Worm (Caenorhabditis elegans) whole organism, late embryonic: Measurements from ENCODE around the gene zig-2.
A peak's percentile ranks its signal among the peaks of the same experiment; 100 is the strongest.

Source experiments
- ama-1 ChIP-seq: fragments of 150-350 bp; optimal IDR thresholded peaks from 2 replicates; lab custom pipeline; 2014
- ceh-14 ChIP-seq: sonication (generic microtip); optimal IDR thresholded peaks from 2 replicates; lab custom pipeline; 2016; ENCODE audit warnings: missing genotype, missing genetic modification characterization, missing compliant biosample characterization
- ceh-31 ChIP-seq: sonication (generic microtip); optimal IDR thresholded peaks from 2 replicates; lab custom pipeline; 2016; ENCODE audit warnings: missing genetic modification characterization, missing compliant biosample characterization
- dmd-4 ChIP-seq: sonication (generic microtip); optimal IDR thresholded peaks from 2 replicates; lab custom pipeline; 2016; ENCODE audit warnings: borderline replicate concordance, missing genetic modification characterization, missing compliant biosample characterization
- elt-2 ChIP-seq: sonication (generic microtip); optimal IDR thresholded peaks from 2 replicates; lab custom pipeline; 2016; ENCODE audit warnings: missing genetic modification reagents, missing genetic modification characterization, missing compliant biosample characterization
- hlh-6 ChIP-seq: sonication (generic microtip); optimal IDR thresholded peaks from 2 replicates; lab custom pipeline; 2016; ENCODE audit warnings: missing genotype, missing genetic modification characterization, missing compliant biosample characterization
- madf-2 ChIP-seq: sonication (generic microtip); optimal IDR thresholded peaks from 2 replicates; lab custom pipeline; 2017; ENCODE audit warnings: missing genetic modification characterization, missing compliant biosample characterization
- nfya-1 ChIP-seq: sonication (generic microtip); optimal IDR thresholded peaks from 2 replicates; lab custom pipeline; 2017; ENCODE audit warnings: missing genetic modification characterization, mild to moderate bottlenecking, missing compliant biosample characterization, antibody characterized with exemption, moderate library complexity

ce11 chrX:12367498-12367897, 26.3 kb upstream of the zig-2 start:
- TF ChIP-seq ama-1 (lab: Kevin White, UChicago) (no peak), ceh-14 (tag; lab: Kevin White, UChicago) (no peak), dmd-4 (tag; lab: Kevin White, UChicago) (no peak), ceh-31 (tag; lab: Kevin White, UChicago) (no peak), nfya-1 (tag; lab: Kevin White, UChicago) (peak; percentile 38), elt-2 (peak; percentile 67), madf-2 (tag; lab: Kevin White, UChicago) (no peak), hlh-6 (tag; lab: Kevin White, UChicago) (peak; percentile 61)
